Worm (Caenorhabditis elegans) whole organism, young adult: Measurements from ENCODE around the gene cest-17.

Experiments used
- B0035.1 ChIP-seq: sonication (generic microtip); optimal IDR thresholded peaks from 2 replicates; lab custom pipeline; 2016; ENCODE audit warnings: missing genetic modification characterization, mild to moderate bottlenecking, missing compliant biosample characterization, missing genotype, missing genetic modification reagents
- B0261.1 ChIP-seq: sonication (generic microtip); optimal IDR thresholded peaks from 2 replicates; lab custom pipeline; 2016; ENCODE audit warnings: mild to moderate bottlenecking, missing genetic modification characterization, moderate library complexity, missing compliant biosample characterization
- F52B5.7 ChIP-seq: sonication (generic microtip); optimal IDR thresholded peaks from 2 replicates; lab custom pipeline; 2016; ENCODE audit warnings: mild to moderate bottlenecking, missing genetic modification characterization, missing compliant biosample characterization
- K11D2.4 ChIP-seq: fragments of 200-800 bp; sonication (Bioruptor generic); IDR thresholded peaks from 2 replicates; pipeline ENCODE4 v1.3.6; 2022; ENCODE audit warnings: missing genetic modification reagents, missing genetic modification characterization, missing compliant biosample characterization
- Y53G8AR.9 ChIP-seq: fragments of 200-800 bp; sonication (Bioruptor generic); conservative IDR thresholded peaks from 2 replicates; pipeline ENCODE4 v1.3.6; 2022; ENCODE audit warnings: missing genetic modification reagents, missing genetic modification characterization, missing compliant biosample characterization
- Y56A3A.18 ChIP-seq: fragments of 200-800 bp; sonication (Bioruptor generic); IDR thresholded peaks from 2 replicates; pipeline ENCODE4 v1.3.6; 2022; ENCODE audit warnings: missing genetic modification reagents, missing genetic modification characterization, missing compliant biosample characterization
- Y79H2A.3 ChIP-seq: fragments of 200-800 bp; sonication (Bioruptor generic); conservative IDR thresholded peaks from 2 replicates; pipeline ENCODE4 v1.3.6; 2022; ENCODE audit warnings: missing genetic modification reagents, missing genetic modification characterization, missing compliant biosample characterization
- Y95B8A.8 ChIP-seq: fragments of 200-800 bp; sonication (Bioruptor generic); IDR thresholded peaks from 2 replicates; pipeline ENCODE4 v1.3.6; 2022; ENCODE audit warnings: missing genetic modification reagents, missing genetic modification characterization, missing compliant biosample characterization
- ZK185.1 ChIP-seq: sonication (generic microtip); optimal IDR thresholded peaks from 2 replicates; lab custom pipeline; 2016; ENCODE audit warnings: mild to moderate bottlenecking, missing genetic modification characterization, missing compliant biosample characterization; ENCODE audit not compliant: poor library complexity, severe bottlenecking
- ama-1 ChIP-seq, 3 experiments: fragments of 150-350 bp in 1 of 3; sonication (generic microtip) in 2 of 3; optimal IDR thresholded peaks; 2 replicates each; lab custom pipeline; 2014 to 2018; ENCODE audit warnings: missing biosample characterization in 2 of 3, missing genetic modification characterization in 2 of 3, missing genetic modification reagents in 2 of 3
- aptf-2 ChIP-seq: fragments of 200-800 bp; sonication (Bioruptor generic); conservative IDR thresholded peaks from 2 replicates; pipeline ENCODE4 v1.3.6; 2022; ENCODE audit warnings: missing genetic modification reagents, missing genetic modification characterization, missing compliant biosample characterization
- atf-7 ChIP-seq: sonication (generic microtip); optimal IDR thresholded peaks from 2 replicates; lab custom pipeline; 2017; ENCODE audit warnings: mild to moderate bottlenecking, missing genetic modification characterization, missing compliant biosample characterization
- attf-3 ChIP-seq: fragments of 200-800 bp; sonication (Bioruptor generic); conservative IDR thresholded peaks from 2 replicates; pipeline ENCODE4 v1.3.6; 2022; ENCODE audit warnings: missing genetic modification reagents, missing genetic modification characterization, missing compliant biosample characterization
- attf-5 ChIP-seq: fragments of 200-800 bp; sonication (Bioruptor generic); optimal IDR thresholded peaks from 2 replicates; lab custom pipeline; 2018; ENCODE audit warnings: mild to moderate bottlenecking, missing genetic modification characterization, missing compliant biosample characterization
- attf-6 ChIP-seq: fragments of 200-800 bp; sonication (Bioruptor generic); IDR thresholded peaks from 2 replicates; pipeline ENCODE4 v1.3.6; 2022; ENCODE audit warnings: missing genetic modification reagents, missing genetic modification characterization, missing compliant biosample characterization
- bed-2 ChIP-seq: fragments of 200-800 bp; sonication (Bioruptor generic); IDR thresholded peaks from 2 replicates; pipeline ENCODE4 v1.3.6; 2022; ENCODE audit warnings: missing genetic modification reagents, missing genetic modification characterization, missing compliant biosample characterization
- ceh-100 ChIP-seq: fragments of 200-800 bp; sonication (Bioruptor generic); IDR thresholded peaks from 2 replicates; pipeline ENCODE4 v1.3.6; 2022; ENCODE audit warnings: missing genetic modification reagents, missing genetic modification characterization, missing compliant biosample characterization
- ceh-40 ChIP-seq: fragments of 200-800 bp; sonication (Bioruptor generic); IDR thresholded peaks from 2 replicates; pipeline ENCODE4 v1.3.6; 2022; ENCODE audit warnings: missing genetic modification characterization, missing compliant biosample characterization
- ceh-58 ChIP-seq: fragments of 200-800 bp; sonication (Bioruptor generic); IDR thresholded peaks from 2 replicates; pipeline ENCODE4 v1.3.6; 2022; ENCODE audit warnings: missing genetic modification characterization, missing compliant biosample characterization
- die-1 ChIP-seq: sonication (generic microtip); optimal IDR thresholded peaks from 2 replicates; lab custom pipeline; 2016; ENCODE audit warnings: missing genotype, mild to moderate bottlenecking, missing genetic modification characterization, missing compliant biosample characterization
- ets-4 ChIP-seq: fragments of 200-800 bp; sonication (Bioruptor generic); optimal IDR thresholded peaks from 2 replicates; lab custom pipeline; 2018; ENCODE audit warnings: mild to moderate bottlenecking, missing genetic modification characterization, missing compliant biosample characterization
- fkh-3 ChIP-seq: sonication (generic microtip); optimal IDR thresholded peaks from 2 replicates; lab custom pipeline; 2016; ENCODE audit warnings: mild to moderate bottlenecking, missing genetic modification characterization, missing compliant biosample characterization
- him-1 ChIP-seq: sonication (generic microtip); optimal IDR thresholded peaks from 2 replicates; lab custom pipeline; 2016; ENCODE audit warnings: missing genotype, missing genetic modification reagents, missing genetic modification characterization, missing compliant biosample characterization
- hmg-1.2 ChIP-seq: fragments of 200-800 bp; sonication (Bioruptor generic); IDR thresholded peaks from 2 replicates; pipeline ENCODE4 v1.3.6; 2022; ENCODE audit warnings: missing genetic modification reagents, missing genetic modification characterization, missing compliant biosample characterization
- hsf-1 ChIP-seq: fragments of 200-800 bp; sonication (Bioruptor generic); IDR thresholded peaks from 2 replicates; pipeline ENCODE4 v1.3.6; 2022; ENCODE audit warnings: missing genetic modification reagents, missing genetic modification characterization, missing compliant biosample characterization
- let-526 ChIP-seq: fragments of 200-800 bp; sonication (Bioruptor generic); IDR thresholded peaks from 2 replicates; pipeline ENCODE4 v1.3.6; 2022; ENCODE audit warnings: missing genetic modification reagents, missing genetic modification characterization, missing compliant biosample characterization
- lin-40 ChIP-seq: sonication (generic microtip); optimal IDR thresholded peaks from 2 replicates; lab custom pipeline; 2016; ENCODE audit warnings: missing genetic modification characterization, mild to moderate bottlenecking, missing compliant biosample characterization, missing genotype, missing genetic modification reagents
- lir-1 ChIP-seq: fragments of 200-800 bp; sonication (Bioruptor generic); conservative IDR thresholded peaks from 2 replicates; pipeline ENCODE4 v1.3.6; 2022; ENCODE audit warnings: missing genetic modification reagents, missing genetic modification characterization, missing compliant biosample characterization
- lsl-1 ChIP-seq: fragments of 200-800 bp; sonication (Bioruptor generic); optimal IDR thresholded peaks from 2 replicates; lab custom pipeline; 2018; ENCODE audit warnings: mild to moderate bottlenecking, missing genetic modification characterization, moderate library complexity, missing compliant biosample characterization
- madf-6 ChIP-seq: fragments of 200-800 bp; sonication (Bioruptor generic); IDR thresholded peaks from 2 replicates; pipeline ENCODE4 v1.3.6; 2022; ENCODE audit warnings: missing genetic modification reagents, missing genetic modification characterization, missing compliant biosample characterization
- mcd-1 ChIP-seq: fragments of 200-800 bp; sonication (Bioruptor generic); IDR thresholded peaks from 2 replicates; pipeline ENCODE4 v1.3.6; 2022; ENCODE audit warnings: missing genetic modification reagents, missing genetic modification characterization, missing compliant biosample characterization
- mes-4 ChIP-seq: sonication (generic microtip); optimal IDR thresholded peaks from 2 replicates; lab custom pipeline; 2016; ENCODE audit warnings: missing genotype, missing genetic modification characterization, missing compliant biosample characterization
- nfyb-1 ChIP-seq: fragments of 200-800 bp; sonication (Bioruptor generic); IDR thresholded peaks from 2 replicates; pipeline ENCODE4 v1.3.6; 2022; ENCODE audit warnings: missing genetic modification reagents, missing genetic modification characterization, missing compliant biosample characterization
- nhr-179 ChIP-seq: sonication (generic microtip); optimal IDR thresholded peaks from 2 replicates; lab custom pipeline; 2016; ENCODE audit warnings: mild to moderate bottlenecking, missing genetic modification characterization, missing compliant biosample characterization
- nhr-90 ChIP-seq: sonication (generic microtip); optimal IDR thresholded peaks from 2 replicates; lab custom pipeline; 2016; ENCODE audit warnings: missing genotype, mild to moderate bottlenecking, missing genetic modification characterization, missing compliant biosample characterization
- pbrm-1 ChIP-seq: fragments of 200-800 bp; sonication (Bioruptor generic); IDR thresholded peaks from 2 replicates; pipeline ENCODE4 v1.3.6; 2022; ENCODE audit warnings: missing genetic modification reagents, missing genetic modification characterization, missing compliant biosample characterization
- rpc-1 ChIP-seq, 2 experiments: fragments of 150-350 bp in 1 of 2; sonication (generic microtip) in 1 of 2; optimal IDR thresholded peaks; 2 replicates each; lab custom pipeline; 2014 to 2018; ENCODE audit warnings: missing biosample characterization in 1 of 2, missing genetic modification characterization in 1 of 2, missing genetic modification reagents in 1 of 2, missing genotype in 1 of 2
- snpc-1.1 ChIP-seq: sonication (generic microtip); optimal IDR thresholded peaks from 2 replicates; lab custom pipeline; 2017; ENCODE audit warnings: missing genetic modification characterization, mild to moderate bottlenecking, missing compliant biosample characterization, antibody characterized with exemption, moderate library complexity, missing genotype, missing genetic modification reagents; ENCODE audit not compliant: insufficient read depth
- snpc-1.3 ChIP-seq: sonication (generic microtip); optimal IDR thresholded peaks from 2 replicates; lab custom pipeline; 2017; ENCODE audit warnings: missing genetic modification characterization, mild to moderate bottlenecking, missing compliant biosample characterization, antibody characterized with exemption, moderate library complexity, missing genotype, missing genetic modification reagents; ENCODE audit not compliant: insufficient read depth
- snpc-4 ChIP-seq, 5 experiments: fragments of 150-350 bp in 1 of 5; sonication (generic microtip) in 4 of 5; optimal IDR thresholded peaks; 2 replicates each; lab custom pipeline; 2014 to 2018; ENCODE audit warnings: missing genetic modification characterization in 5 of 5, missing biosample characterization in 3 of 5, antibody characterized with exemption in 2 of 5, mild to moderate bottlenecking in 2 of 5, missing compliant biosample characterization in 2 of 5, missing genotype in 2 of 5, moderate library complexity in 2 of 5, missing genetic modification reagents in 1 of 5
- tbp1 ChIP-seq: fragments of 200-800 bp; sonication (Bioruptor generic); optimal IDR thresholded peaks from 2 replicates; lab custom pipeline; 2018; ENCODE audit warnings: mild to moderate bottlenecking, missing genetic modification characterization, missing compliant biosample characterization
- unc-130 ChIP-seq: sonication (generic microtip); optimal IDR thresholded peaks from 2 replicates; lab custom pipeline; 2016; ENCODE audit warnings: missing genetic modification reagents, missing genetic modification characterization, missing compliant biosample characterization
- xnd-1 ChIP-seq: sonication (generic microtip); optimal IDR thresholded peaks from 2 replicates; lab custom pipeline; 2016; ENCODE audit warnings: missing genotype, missing genetic modification reagents, missing genetic modification characterization, missing compliant biosample characterization
- zim-3 ChIP-seq: sonication (generic microtip); optimal IDR thresholded peaks from 2 replicates; lab custom pipeline; 2017; ENCODE audit warnings: mild to moderate bottlenecking, missing genetic modification characterization, moderate library complexity, missing compliant biosample characterization
- ztf-25 ChIP-seq: fragments of 200-800 bp; sonication (Bioruptor generic); IDR thresholded peaks from 2 replicates; pipeline ENCODE4 v1.3.6; 2022; ENCODE audit warnings: missing genetic modification reagents, missing genetic modification characterization, missing compliant biosample characterization
- ztf-28 ChIP-seq: fragments of 200-800 bp; sonication (Bioruptor generic); IDR thresholded peaks from 2 replicates; pipeline ENCODE4 v1.3.6; 2022; ENCODE audit warnings: missing genetic modification reagents, missing genetic modification characterization, missing compliant biosample characterization
- ztf-6 ChIP-seq: fragments of 200-800 bp; sonication (Bioruptor generic); IDR thresholded peaks from 2 replicates; pipeline ENCODE4 v1.3.6; 2022; ENCODE audit warnings: missing genetic modification reagents, missing genetic modification characterization, missing compliant biosample characterization

The cest-17 gene

DNA sequence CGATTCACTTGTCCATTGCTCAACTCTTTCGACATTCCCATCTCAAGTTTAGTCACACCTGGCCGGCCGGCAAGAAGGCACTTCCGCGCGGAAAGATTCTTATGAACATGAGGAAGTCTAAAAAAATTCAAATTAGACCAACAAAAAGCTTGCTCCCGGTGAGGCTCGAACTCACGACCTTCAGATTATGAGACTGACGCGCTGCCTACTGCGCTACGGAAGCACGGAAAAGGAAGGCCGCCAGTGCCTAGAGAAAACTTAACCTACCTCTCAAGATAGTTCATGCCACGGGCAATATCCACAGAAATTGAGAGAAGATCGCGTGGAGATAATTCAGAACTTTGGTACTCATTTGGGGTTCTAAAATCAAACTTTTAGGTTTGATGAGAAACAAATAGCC lies 26.9 kb downstream of the cest-17 start:
- no peak for TF ChIP-seq K11D2.4 (GFP tag; lab: Robert Waterston, UW)
- TF ChIP-seq let-526 (GFP tag; lab: Robert Waterston, UW), result no peak
- peak; percentile 91 for TF ChIP-seq tbp1
- TF ChIP-seq snpc-1.3, result no peak
- TF ChIP-seq ceh-58 (GFP tag; lab: Robert Waterston, UW), result no peak
- no peak for TF ChIP-seq ets-4 (GFP tag; lab: Kevin White, UChicago)
- TF ChIP-seq attf-6 (GFP tag; lab: Robert Waterston, UW), result peak; percentile 59; the same call in 1 of the 2 replicates
- peak; percentile 65 for TF ChIP-seq nhr-90 (tag; lab: Kevin White, UChicago)
- TF ChIP-seq madf-6 (GFP tag; lab: Robert Waterston, UW), result peak; percentile 53; the same call in 1 of the 2 replicates
- no peak for TF ChIP-seq fkh-3 (tag; lab: Kevin White, UChicago)
- TF ChIP-seq F52B5.7 (tag; lab: Kevin White, UChicago), result no peak
- no peak for TF ChIP-seq aptf-2 (GFP tag; lab: Robert Waterston, UW)
- TF ChIP-seq B0261.1, result peak; percentile 69
- TF ChIP-seq lin-40 (tag; lab: Kevin White, UChicago), result no peak
- no peak for TF ChIP-seq attf-5 (GFP tag; lab: Kevin White, UChicago)
- no peak for TF ChIP-seq bed-2 (GFP tag; lab: Robert Waterston, UW)
- TF ChIP-seq lir-1 (GFP tag; lab: Robert Waterston, UW), result no peak
- peak; percentile 59 for TF ChIP-seq rpc-1 (optimal IDR thresholded peaks at IDR 0.05; lab: Kevin White, UChicago)
- TF ChIP-seq rpc-1 (tag; optimal IDR thresholded peaks at IDR 0.05; lab: Kevin White, UChicago), result peak; percentile 79
- 0 out of 2 replicates have a peak, but pooled peaks have one; percentile 46 for TF ChIP-seq ztf-25 (GFP tag; lab: Robert Waterston, UW)
- no peak for TF ChIP-seq Y56A3A.18
- peak; percentile 77 for TF ChIP-seq pbrm-1
- peak; percentile 23 for TF ChIP-seq mes-4
- 0 out of 2 replicates have a peak, but pooled peaks have one; percentile 41 for TF ChIP-seq ceh-40 (GFP tag; lab: Robert Waterston, UW)
- TF ChIP-seq snpc-1.1 (tag; lab: Kevin White, UChicago), result peak; percentile 53
- TF ChIP-seq him-1 (tag; lab: Kevin White, UChicago), result peak; percentile 78
- no peak for TF ChIP-seq nfyb-1 (GFP tag; lab: Robert Waterston, UW)
- TF ChIP-seq ztf-28, result no peak
- TF ChIP-seq Y79H2A.3 (GFP tag; lab: Robert Waterston, UW), result no peak
- no peak for TF ChIP-seq B0035.1 (tag; lab: Kevin White, UChicago)
- no peak for TF ChIP-seq unc-130
- no peak for TF ChIP-seq ama-1 (optimal IDR thresholded peaks at IDR 0.05; lab: Kevin White, UChicago)
- no peak for TF ChIP-seq ama-1 (GFP tag; optimal IDR thresholded peaks at IDR 0.05; lab: Kevin White, UChicago)
- TF ChIP-seq zim-3 (tag; lab: Kevin White, UChicago), result peak; percentile 33
- no peak for TF ChIP-seq Y53G8AR.9 (GFP tag; lab: Robert Waterston, UW)
- peak; percentile 65 for TF ChIP-seq ZK185.1 (tag; lab: Kevin White, UChicago)
- TF ChIP-seq lsl-1, result peak; percentile 0
- TF ChIP-seq attf-3 (GFP tag; lab: Robert Waterston, UW), result no peak
- TF ChIP-seq die-1 (tag; lab: Kevin White, UChicago), result peak; percentile 56
- TF ChIP-seq Y95B8A.8, result no peak
- peak; percentile 12; the same call in 1 of the 2 replicates for TF ChIP-seq ceh-100 (GFP tag; lab: Robert Waterston, UW)
- TF ChIP-seq nhr-179, result no peak
- peak; percentile 50; the same call in 1 of the 2 replicates for TF ChIP-seq hmg-1.2 (GFP tag; lab: Robert Waterston, UW)
- TF ChIP-seq xnd-1 (tag; lab: Kevin White, UChicago), result no peak
- no peak for TF ChIP-seq atf-7 (tag; lab: Kevin White, UChicago)
- no peak for TF ChIP-seq hsf-1 (GFP tag; lab: Robert Waterston, UW)
- TF ChIP-seq ztf-6 (GFP tag; lab: Robert Waterston, UW), result no peak
- 0 out of 2 replicates have a peak, but pooled peaks have one; percentile 25 for TF ChIP-seq mcd-1
- TF ChIP-seq snpc-4 (GFP tag; optimal IDR thresholded peaks at IDR 0.05; lab: Kevin White, UChicago), result peak; percentile 41
- peak; percentile 68 to 92 (median 80) for TF ChIP-seq snpc-4 (tag; optimal IDR thresholded peaks at IDR 0.05; lab: Kevin White, UChicago)
